Worm (Caenorhabditis elegans): ENCODE data around the gene ZC504.1.

The ZC504.1 gene

ce11 chrX:10437421-10437820, 30.5 kb downstream of the ZC504.1 start:
- no peak for TF ChIP-seq ztf-1 (GFP tag; conservative IDR thresholded peaks at IDR 0.05)
- no peak for TF ChIP-seq sma-3 (GFP tag; optimal IDR thresholded peaks at IDR 0.05)
- TF ChIP-seq nhr-23 (tag; optimal IDR thresholded peaks at IDR 0.05) = no peak
- no peak for TF ChIP-seq nhr-25 (tag; optimal IDR thresholded peaks at IDR 0.05)
- TF ChIP-seq Y55F3AM.14 (GFP tag; optimal IDR thresholded peaks at IDR 0.05) = no peak
- no peak for TF ChIP-seq mab-5 (tag; optimal IDR thresholded peaks at IDR 0.05)
- TF ChIP-seq lsy-2 (tag; optimal IDR thresholded peaks at IDR 0.05) = no peak
- no peak for TF ChIP-seq snpc-4 (tag; optimal IDR thresholded peaks at IDR 0.05)
- TF ChIP-seq F13H6.1 (tag; optimal IDR thresholded peaks at IDR 0.05) = no peak
- TF ChIP-seq nhr-21 (tag; optimal IDR thresholded peaks at IDR 0.05) = no peak
- TF ChIP-seq nhr-10 (tag; optimal IDR thresholded peaks at IDR 0.05) = no peak
- TF ChIP-seq unc-39 (tag; optimal IDR thresholded peaks at IDR 0.05) = no peak

- TF ChIP-seq nhr-23 (tag; optimal IDR thresholded peaks at IDR 0.05) (no peak), lin-13 (GFP tag; optimal IDR thresholded peaks at IDR 0.05) (no peak), skn-1 (tag; optimal IDR thresholded peaks at IDR 0.05) (peak; percentile 54), Y55F3AM.14 (GFP tag; optimal IDR thresholded peaks at IDR 0.05) (no peak), ama-1 (optimal IDR thresholded peaks at IDR 0.05) (no peak), mdl-1 (tag; optimal IDR thresholded peaks at IDR 0.05) (no peak), sma-3 (GFP tag; optimal IDR thresholded peaks at IDR 0.05) (no peak), elt-3 (tag; optimal IDR thresholded peaks at IDR 0.05) (no peak), fos-1 (tag; optimal IDR thresholded peaks at IDR 0.05) (peak; percentile 25), ztf-11 (tag; optimal IDR thresholded peaks at IDR 0.05) (no peak)
Observed at ce11 chrX:10440781-10441180, 33.8 kb downstream of the ZC504.1 start.

- TF ChIP-seq ztf-1 (GFP tag; conservative IDR thresholded peaks at IDR 0.05) (no peak), elt-1 (tag; optimal IDR thresholded peaks at IDR 0.05) (no peak), nhr-129 (tag; optimal IDR thresholded peaks at IDR 0.05) (no peak), blmp-1 (tag; optimal IDR thresholded peaks at IDR 0.05; ENCODE audit: insufficient read depth) (no peak), mbf-1 (tag; optimal IDR thresholded peaks at IDR 0.05) (no peak), nhr-237 (tag; optimal IDR thresholded peaks at IDR 0.05) (no peak), alr-1 (tag; optimal IDR thresholded peaks at IDR 0.05) (no peak), elt-3 (tag; optimal IDR thresholded peaks at IDR 0.05) (no peak), sma-3 (GFP tag; optimal IDR thresholded peaks at IDR 0.05) (no peak)
Observed at ce11 chrX:10443836-10444235, 36.9 kb downstream of the ZC504.1 start, which contains the start of gene C39B10.3. C39B10.3 (plus strand) TSS chrX:10444136.

ce11 chrX:10444705-10445104, 37.8 kb downstream of the ZC504.1 start, which contains the start of gene C39B10.4:
C39B10.4 (plus strand) TSS chrX:10445005.
- TF ChIP-seq nhr-11 (tag; optimal IDR thresholded peaks at IDR 0.05) (no peak), aly-2 (tag; optimal IDR thresholded peaks at IDR 0.05) (no peak), gmeb-1 (tag; optimal IDR thresholded peaks at IDR 0.05) (no peak), nhr-10 (tag; optimal IDR thresholded peaks at IDR 0.05) (no peak), skn-1 (tag; optimal IDR thresholded peaks at IDR 0.05) (no peak)

- peak; percentile 10 for TF ChIP-seq C34F6.9 (tag; optimal IDR thresholded peaks at IDR 0.05)
- peak in 1 of 2 experiments; percentile 63 for TF ChIP-seq lsy-2 (tag; optimal IDR thresholded peaks at IDR 0.05)
- no peak for TF ChIP-seq peb-1 (tag; optimal IDR thresholded peaks at IDR 0.05)
Observed at ce11 chrX:10446982-10447381, 40.0 kb downstream of the ZC504.1 start, which contains the start of gene C39B10.5. C39B10.5 (plus strand) TSS chrX:10447343.

- TF ChIP-seq unc-39 (tag; optimal IDR thresholded peaks at IDR 0.05) (no peak), mbf-1 (tag; optimal IDR thresholded peaks at IDR 0.05) (no peak), nhr-21 (tag; optimal IDR thresholded peaks at IDR 0.05) (no peak), mab-5 (tag; optimal IDR thresholded peaks at IDR 0.05) (no peak), lin-39 (tag; optimal IDR thresholded peaks at IDR 0.05) (no peak)
Observed at ce11 chrX:10453960-10454359, 47.0 kb downstream of the ZC504.1 start, which contains the start of gene lgc-41. lgc-41 (plus strand) TSS chrX:10454260.

All from whole organism, L2 larva.